Worm (Caenorhabditis elegans) whole organism, L1 larva: ENCODE results near the gene srh-268.

Source experiments
- C04F5.9 ChIP-seq: sonication (generic microtip); optimal IDR thresholded peaks from 2 replicates; lab custom pipeline; 2016; ENCODE audit warnings: missing genetic modification characterization, missing compliant biosample characterization
- ceh-63 ChIP-seq: fragments of 200-800 bp; sonication (Bioruptor generic); optimal IDR thresholded peaks from 2 replicates; lab custom pipeline; 2018; ENCODE audit warnings: mild to moderate bottlenecking, missing genetic modification characterization, missing compliant biosample characterization
- egl-27 ChIP-seq, 2 experiments: fragments of 150-350 bp in 1 of 2; sonication (generic microtip); optimal IDR thresholded peaks; 3 replicates each; lab custom pipeline; 2017 to 2018; ENCODE audit warnings: missing biosample characterization in 2 of 2, missing genetic modification characterization in 2 of 2, missing genetic modification reagents in 2 of 2
- elt-3 ChIP-seq, 6 experiments: fragments of 150-350 bp in 1 of 6; sonication (generic microtip); optimal IDR thresholded peaks; 2 replicates each; lab custom pipeline; 2017 to 2018; ENCODE audit warnings: missing biosample characterization in 6 of 6, missing genetic modification characterization in 6 of 6, inconsistent platforms in 1 of 6
- lin-13 ChIP-seq: fragments of 150-350 bp; optimal IDR thresholded peaks from 2 replicates; lab custom pipeline; 2014; ENCODE audit warnings: missing biosample characterization, missing genetic modification reagents, missing genetic modification characterization
- nhr-12 ChIP-seq: sonication (generic microtip); optimal IDR thresholded peaks from 2 replicates; lab custom pipeline; 2017; ENCODE audit warnings: missing biosample characterization, missing genetic modification characterization
- nhr-28 ChIP-seq: fragments of 150-350 bp; optimal IDR thresholded peaks from 2 replicates; lab custom pipeline; 2014; ENCODE audit warnings: missing biosample characterization, missing genetic modification characterization
- nhr-47 ChIP-seq: sonication (generic microtip); optimal IDR thresholded peaks from 2 replicates; lab custom pipeline; 2016; ENCODE audit warnings: mild to moderate bottlenecking, missing genetic modification characterization, moderate library complexity, missing compliant biosample characterization
- pax-3 ChIP-seq: fragments of 200-800 bp; sonication (Bioruptor generic); optimal IDR thresholded peaks from 2 replicates; lab custom pipeline; 2018; ENCODE audit warnings: mild to moderate bottlenecking, missing genetic modification characterization, moderate library complexity, missing compliant biosample characterization
- snpc-4 ChIP-seq: fragments of 150-350 bp; optimal IDR thresholded peaks from 2 replicates; lab custom pipeline; 2014; ENCODE audit warnings: missing biosample characterization, missing genetic modification characterization
- sptf-1 ChIP-seq: fragments of 150-350 bp; optimal IDR thresholded peaks from 2 replicates; lab custom pipeline; 2014; ENCODE audit warnings: missing biosample characterization, missing genetic modification characterization
- unc-130 ChIP-seq: fragments of 150-350 bp; optimal IDR thresholded peaks from 2 replicates; lab custom pipeline; 2017; ENCODE audit warnings: missing biosample characterization, missing genetic modification characterization, inconsistent platforms

DNA sequence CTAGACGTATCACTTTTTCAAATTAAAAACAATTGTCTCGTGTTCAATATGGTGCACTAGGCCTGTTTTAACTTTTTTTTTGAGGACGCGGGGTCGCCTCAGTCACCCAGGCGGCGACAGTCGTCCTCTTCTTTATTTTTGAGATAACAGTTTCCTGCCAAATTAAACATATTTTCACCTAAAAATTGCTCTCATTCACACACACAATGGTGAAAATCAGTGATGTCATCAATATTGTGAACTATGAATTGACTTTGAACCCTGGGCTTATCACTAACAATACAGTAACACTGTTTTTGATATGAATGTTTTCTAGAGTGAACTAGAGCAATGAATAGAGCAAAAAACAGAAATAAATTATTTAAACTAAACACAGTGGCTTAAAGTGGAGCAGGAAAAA lies 17.8 kb upstream of the srh-268 start:
- TF ChIP-seq ceh-63 (no peak), egl-27 (tag; optimal IDR thresholded peaks at IDR 0.05; lab: Kevin White, UChicago) (no peak), pax-3 (tag; lab: Kevin White, UChicago) (no peak), nhr-28 (tag; lab: Kevin White, UChicago) (no peak), elt-3 (tag; optimal IDR thresholded peaks at IDR 0.05; lab: Kevin White, UChicago) (no peak), nhr-47 (tag; lab: Kevin White, UChicago) (no peak), nhr-12 (tag; lab: Kevin White, UChicago) (no peak), snpc-4 (tag; lab: Kevin White, UChicago) (no peak), C04F5.9 (tag; lab: Kevin White, UChicago) (no peak), unc-130 (tag; lab: Kevin White, UChicago) (no peak), lin-13 (GFP tag; lab: Kevin White, UChicago) (no peak), sptf-1 (tag; lab: Kevin White, UChicago) (no peak)
